Worm (Caenorhabditis elegans): ENCODE data around the gene T04A8.8.

- no peak for TF ChIP-seq snpc-4 (GFP tag; optimal IDR thresholded peaks at IDR 0.05)
- no peak for TF ChIP-seq snpc-4 (tag; optimal IDR thresholded peaks at IDR 0.05)
- no peak for TF ChIP-seq atf-7 (tag; optimal IDR thresholded peaks at IDR 0.05)
- TF ChIP-seq ceh-58 (GFP tag; IDR thresholded peaks at IDR 0.05): no peak
- no peak for TF ChIP-seq ama-1 (optimal IDR thresholded peaks at IDR 0.05)
- no peak for TF ChIP-seq ama-1 (GFP tag; optimal IDR thresholded peaks at IDR 0.05)
These were observed 30.1 kb downstream of the T04A8.8 start for ce11 chrIII:4723922-4724321.

Measured in whole organism, young adult.